Fruit fly (Drosophila melanogaster) whole organism, adult: ENCODE data around the gene psd.

ENCODE experiments used
- CG12768 ChIP-seq: fragments of 200-800 bp; sonication (Bioruptor generic); optimal IDR thresholded peaks from 2 replicates; lab custom pipeline; 2017; ENCODE audit warnings: missing biosample characterization, missing genetic modification characterization, mild to moderate bottlenecking, moderate library complexity, missing genetic modification reagents
- CG5204 ChIP-seq: fragments of 200-800 bp; sonication (Bioruptor generic); optimal IDR thresholded peaks from 2 replicates; lab custom pipeline; 2016; ENCODE audit warnings: missing biosample characterization, missing genetic modification characterization
- Crg-1 ChIP-seq: fragments of 200-800 bp; sonication (Bioruptor generic); optimal IDR thresholded peaks from 2 replicates; lab custom pipeline; 2016; ENCODE audit warnings: missing biosample characterization, missing genetic modification characterization
- tj ChIP-seq: fragments of 200-800 bp; sonication (Bioruptor generic); optimal IDR thresholded peaks from 3 replicates; lab custom pipeline; 2017; ENCODE audit warnings: missing biosample characterization, mild to moderate bottlenecking, missing genetic modification characterization, moderate library complexity

DNA sequence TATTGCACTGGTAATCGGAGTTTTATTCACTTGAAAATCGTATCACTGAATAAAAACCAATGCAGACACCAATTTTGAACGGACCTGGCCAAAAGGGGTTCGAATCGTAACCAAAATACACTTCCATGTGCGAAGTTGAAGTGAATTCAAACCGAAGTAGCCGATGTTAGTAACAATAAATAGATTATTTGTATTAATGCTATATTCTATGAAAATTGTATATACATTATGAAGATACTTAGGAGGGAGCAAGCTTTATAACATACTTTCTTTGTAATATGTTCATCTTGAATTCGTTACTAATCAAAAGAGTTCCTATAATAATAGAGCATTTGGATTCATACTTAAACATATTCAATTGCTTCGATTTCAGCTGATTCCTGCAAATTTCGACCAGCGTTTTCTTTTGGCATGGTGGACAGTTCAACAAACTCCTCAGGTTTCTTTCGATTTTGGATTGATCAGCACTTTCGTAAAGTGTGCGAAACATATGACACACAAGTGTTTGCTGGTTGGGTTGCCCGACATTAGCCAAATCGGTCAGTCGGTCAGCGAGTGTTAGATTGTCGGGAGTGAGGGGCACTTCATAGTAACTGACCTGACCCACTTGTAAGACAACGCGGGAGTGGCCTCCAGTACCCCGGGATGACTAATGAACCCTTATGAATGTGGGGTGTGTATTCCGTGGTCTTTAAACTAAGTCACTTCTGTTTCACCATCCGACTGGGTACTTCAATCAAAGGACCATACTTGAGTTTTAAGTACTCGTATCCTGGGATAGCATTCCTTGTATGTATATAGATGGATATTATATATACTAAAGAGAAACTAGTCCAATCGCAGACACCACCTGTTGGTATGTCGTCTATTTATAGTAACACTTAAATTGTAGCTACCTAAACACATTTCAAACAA lies 3.2 kb upstream of the psd start, which contains the start of the genes CG13992 and Ucp4C:
- TF ChIP-seq tj (GFP tag; lab: Kevin White, UChicago) (peak; percentile 99), CG12768 (GFP tag; lab: Kevin White, UChicago) (no peak), CG5204 (GFP tag; lab: Kevin White, UChicago) (no peak), Crg-1 (no peak)
